Worm (Caenorhabditis elegans) whole organism, L3 larva: ENCODE data around the gene kin-5.

ENCODE experiments used
- nhr-237 ChIP-seq: fragments of 150-350 bp; optimal IDR thresholded peaks from 2 replicates; lab custom pipeline; 2014; ENCODE audit warnings: missing biosample characterization, missing genetic modification characterization
- nhr-28 ChIP-seq: fragments of 150-350 bp; optimal IDR thresholded peaks from 2 replicates; lab custom pipeline; 2014; ENCODE audit warnings: missing biosample characterization, missing genetic modification characterization
- nhr-76 ChIP-seq: fragments of 150-350 bp; sonication (generic microtip); optimal IDR thresholded peaks from 5 replicates; lab custom pipeline; 2014; ENCODE audit warnings: missing biosample characterization, missing genetic modification characterization
- pqm-1 ChIP-seq: fragments of 150-350 bp; optimal IDR thresholded peaks from 2 replicates; lab custom pipeline; 2017; ENCODE audit warnings: missing biosample characterization, missing genetic modification characterization, inconsistent platforms
- skn-1 ChIP-seq: fragments of 150-350 bp; optimal IDR thresholded peaks from 2 replicates; lab custom pipeline; 2014; ENCODE audit warnings: missing biosample characterization, missing genetic modification characterization

DNA sequence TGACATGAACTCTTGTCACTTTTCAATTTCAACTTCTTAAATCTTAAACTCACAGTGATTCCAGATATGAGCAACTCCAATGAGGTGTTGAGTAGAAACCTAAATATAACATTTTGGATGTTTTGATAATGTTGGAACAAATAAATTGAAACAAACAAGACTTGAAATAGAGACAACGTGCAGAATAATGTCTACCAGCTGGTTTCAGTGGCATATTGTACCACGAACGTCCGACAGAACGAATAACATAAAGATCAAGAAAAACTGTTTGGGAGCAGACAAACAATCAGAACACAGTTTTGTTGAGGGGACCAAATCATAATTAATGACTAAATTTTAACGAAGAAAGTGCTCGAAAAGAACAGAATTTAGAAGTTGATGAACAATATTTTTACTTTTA is 15.6 kb downstream of the kin-5 start, which contains the start of gene gon-1:
- TF ChIP-seq nhr-28 (tag; lab: Kevin White, UChicago), result no peak
- no peak for TF ChIP-seq skn-1
- no peak for TF ChIP-seq pqm-1 (tag; lab: Kevin White, UChicago)
- TF ChIP-seq nhr-76, result no peak
- TF ChIP-seq nhr-237 (tag; lab: Kevin White, UChicago), result no peak
